Fruit fly (Drosophila melanogaster) whole organism, adult: ENCODE results near the gene alt.

Source experiments
- CG11617 ChIP-seq: fragments of 200-800 bp; sonication (Bioruptor generic); optimal IDR thresholded peaks from 2 replicates; lab custom pipeline; 2017; ENCODE audit warnings: mild to moderate bottlenecking, missing biosample characterization, missing genetic modification reagents, missing genetic modification characterization
- CG12768 ChIP-seq: fragments of 200-800 bp; sonication (Bioruptor generic); optimal IDR thresholded peaks from 2 replicates; lab custom pipeline; 2017; ENCODE audit warnings: missing biosample characterization, missing genetic modification characterization, mild to moderate bottlenecking, moderate library complexity, missing genetic modification reagents
- CG14711 ChIP-seq: fragments of 200-800 bp; sonication (Bioruptor generic); optimal IDR thresholded peaks from 2 replicates; lab custom pipeline; 2018; ENCODE audit warnings: missing biosample characterization, mild to moderate bottlenecking, missing genetic modification characterization, moderate library complexity
- CG1620 ChIP-seq: fragments of 200-800 bp; sonication (Bioruptor generic); optimal IDR thresholded peaks from 2 replicates; lab custom pipeline; 2016; ENCODE audit warnings: missing biosample characterization, missing genetic modification characterization
- CG33017 ChIP-seq: fragments of 200-800 bp; sonication (Bioruptor generic); optimal IDR thresholded peaks from 2 replicates; lab custom pipeline; 2018; ENCODE audit warnings: missing biosample characterization, mild to moderate bottlenecking, missing genetic modification characterization, moderate library complexity
- CG7045 ChIP-seq: fragments of 200-800 bp; sonication (Bioruptor generic); optimal IDR thresholded peaks from 2 replicates; lab custom pipeline; 2017; ENCODE audit warnings: missing biosample characterization, mild to moderate bottlenecking, missing genetic modification characterization
- CG7101 ChIP-seq: fragments of 200-800 bp; sonication (Bioruptor generic); optimal IDR thresholded peaks from 2 replicates; lab custom pipeline; 2018; ENCODE audit warnings: missing biosample characterization, mild to moderate bottlenecking, missing genetic modification characterization, moderate library complexity
- Clk ChIP-seq: fragments of 200-800 bp; sonication (Bioruptor generic); optimal IDR thresholded peaks from 2 replicates; lab custom pipeline; 2017; ENCODE audit warnings: missing biosample characterization, missing genetic modification characterization
- Crg-1 ChIP-seq: fragments of 200-800 bp; sonication (Bioruptor generic); optimal IDR thresholded peaks from 2 replicates; lab custom pipeline; 2016; ENCODE audit warnings: missing biosample characterization, missing genetic modification characterization
- Hr96 ChIP-seq: fragments of 200-800 bp; sonication (Bioruptor generic); optimal IDR thresholded peaks from 2 replicates; lab custom pipeline; 2016; ENCODE audit warnings: missing biosample characterization, missing genetic modification characterization
- Mnt ChIP-seq: fragments of 200-800 bp; sonication (Bioruptor generic); optimal IDR thresholded peaks from 2 replicates; lab custom pipeline; 2016; ENCODE audit warnings: missing biosample characterization, mild to moderate bottlenecking, missing genetic modification characterization
- bab1 ChIP-seq: fragments of 200-800 bp; sonication (Bioruptor generic); optimal IDR thresholded peaks from 3 replicates; lab custom pipeline; 2019; ENCODE audit warnings: missing biosample characterization, mild to moderate bottlenecking, missing genetic modification characterization, moderate library complexity
- cic ChIP-seq: fragments of 200-800 bp; sonication (Bioruptor generic); optimal IDR thresholded peaks from 2 replicates; lab custom pipeline; 2017; ENCODE audit warnings: missing biosample characterization, mild to moderate bottlenecking, missing genetic modification characterization, moderate library complexity
- cnc ChIP-seq, 2 experiments: fragments of >200 bp; optimal IDR thresholded peaks; 2 replicates each; lab custom pipeline; 2017
- kay ChIP-seq: fragments of 200-800 bp; sonication (Bioruptor generic); peaks from one replicate; lab custom pipeline; 2016; ENCODE audit warnings: missing biosample characterization, missing genetic modification characterization, borderline replicate concordance
- ovo ChIP-seq: fragments of 200-800 bp; sonication (Bioruptor generic); optimal IDR thresholded peaks from 2 replicates; lab custom pipeline; 2016; ENCODE audit warnings: missing biosample characterization, missing genetic modification characterization
- pad ChIP-seq: fragments of 200-800 bp; sonication (Bioruptor generic); optimal IDR thresholded peaks from 3 replicates; lab custom pipeline; 2017; ENCODE audit warnings: missing biosample characterization, missing genetic modification characterization, mild to moderate bottlenecking, moderate library complexity, missing genetic modification reagents
- tj ChIP-seq: fragments of 200-800 bp; sonication (Bioruptor generic); optimal IDR thresholded peaks from 3 replicates; lab custom pipeline; 2017; ENCODE audit warnings: missing biosample characterization, mild to moderate bottlenecking, missing genetic modification characterization, moderate library complexity
- toe ChIP-seq: fragments of 200-800 bp; sonication (Bioruptor generic); optimal IDR thresholded peaks from 2 replicates; lab custom pipeline; 2016; ENCODE audit warnings: missing biosample characterization, missing genetic modification characterization

The alt gene

DNA sequence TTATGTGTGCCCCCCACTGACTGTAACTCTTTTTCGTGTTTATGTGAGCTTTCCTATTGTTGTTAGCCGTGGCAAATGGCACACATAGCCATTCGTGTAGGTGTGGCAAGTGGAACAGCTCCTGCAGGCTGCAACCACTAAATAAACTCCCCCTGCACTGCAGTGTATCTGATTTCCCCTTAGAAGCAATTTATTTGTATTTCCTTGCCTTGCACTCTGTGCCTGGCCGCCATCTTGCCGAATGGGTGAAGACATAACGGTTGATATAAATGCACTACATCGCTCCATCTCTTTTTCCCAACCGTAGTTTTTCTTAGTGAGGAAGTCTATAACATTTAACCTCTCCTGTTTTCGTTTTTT, 15.5 kb downstream of the alt start:
- TF ChIP-seq cic (GFP tag; lab: Kevin White, UChicago) (no peak), pad (GFP tag; lab: Kevin White, UChicago) (no peak), CG33017 (tag; lab: Kevin White, UChicago) (no peak), Crg-1 (no peak), CG12768 (no peak), tj (GFP tag; lab: Kevin White, UChicago) (no peak), CG1620 (GFP tag; lab: Kevin White, UChicago) (no peak), Clk (GFP tag; lab: Kevin White, UChicago) (no peak)

DNA sequence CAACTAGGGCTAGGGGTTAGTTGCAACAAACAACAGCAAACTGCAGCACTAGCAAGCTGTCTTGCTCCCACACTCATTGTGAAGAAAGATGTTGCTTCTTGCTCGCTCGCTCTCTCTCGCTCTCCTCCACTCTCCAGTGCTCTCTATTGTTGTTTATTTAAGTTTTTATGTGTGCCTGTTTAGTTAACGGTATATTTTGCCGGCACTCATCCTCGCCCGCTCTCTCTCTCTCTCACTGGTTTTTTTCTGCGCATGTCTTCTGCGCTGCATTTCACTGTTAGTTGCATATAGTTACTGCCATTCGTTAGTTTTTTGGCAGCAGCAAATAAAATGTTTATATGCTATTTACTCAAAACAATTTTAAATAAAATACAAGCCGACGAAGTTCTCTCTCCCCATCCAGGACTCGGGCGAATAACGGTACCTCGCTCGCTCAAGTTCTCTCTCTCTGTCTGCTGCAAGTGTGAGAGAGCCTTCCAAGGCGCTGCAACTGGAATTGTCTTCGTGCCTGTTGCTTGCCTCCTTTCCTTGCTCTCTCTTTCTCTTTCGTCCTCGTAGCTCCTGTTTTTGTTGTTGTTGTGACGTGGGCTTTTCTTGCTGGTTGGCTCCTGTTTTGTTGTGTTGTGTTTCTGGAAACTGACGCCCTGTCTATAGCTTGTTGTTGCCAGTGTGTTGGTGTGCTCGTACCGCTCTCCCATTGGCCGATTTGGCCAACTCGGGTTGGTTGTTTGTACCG, 16.1 kb downstream of the alt start:
- TF ChIP-seq Clk (GFP tag; lab: Kevin White, UChicago) (no peak), cnc (optimal IDR thresholded peaks at IDR 0.05; lab: Kevin White, UChicago) (no peak), CG12768 (no peak), ovo (no peak)

DNA sequence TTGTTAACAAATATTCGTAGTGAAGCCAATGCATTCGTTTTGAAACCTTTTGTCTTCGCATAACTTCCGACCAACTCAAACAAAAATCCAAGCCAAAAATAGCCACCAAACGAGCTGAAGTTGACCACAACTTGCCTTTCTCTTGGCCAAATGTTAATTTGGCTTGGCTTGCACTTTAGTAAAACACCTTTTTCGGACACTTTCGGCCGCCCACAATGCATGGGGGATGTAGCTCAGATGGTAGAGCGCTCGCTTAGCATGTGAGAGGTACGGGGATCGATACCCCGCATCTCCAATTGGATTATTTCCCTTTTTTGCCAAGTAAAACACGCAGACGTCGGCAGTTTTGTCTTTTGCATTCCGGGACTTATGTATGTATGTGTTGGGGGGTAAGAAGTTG, 25.4 kb downstream of the alt start:
- TF ChIP-seq CG12768 (no peak), bab1 (GFP tag; lab: Kevin White, UChicago) (peak; percentile 17), Mnt (GFP tag; lab: Kevin White, UChicago) (no peak), tj (GFP tag; lab: Kevin White, UChicago) (peak; percentile 70)

DNA sequence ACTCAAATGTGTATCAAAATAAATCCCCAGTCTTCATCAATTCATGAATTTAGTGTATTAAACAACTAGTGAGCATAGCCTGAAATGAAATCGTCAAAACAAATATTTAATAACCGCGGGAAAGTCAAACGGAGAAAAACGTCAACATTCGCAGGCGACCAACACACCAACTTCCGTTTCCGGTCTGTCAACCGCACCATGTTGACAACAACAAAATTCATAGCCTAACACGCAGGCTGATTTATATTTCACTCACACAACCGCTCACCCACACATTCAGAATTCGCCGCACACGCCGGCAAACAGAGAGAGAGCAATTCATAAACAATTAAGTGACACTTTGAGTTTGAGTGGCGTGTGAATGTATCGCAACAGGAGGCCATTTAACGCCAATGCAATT, 27.3 kb downstream of the alt start:
- TF ChIP-seq pad (GFP tag; lab: Kevin White, UChicago) (no peak), toe (GFP tag; lab: Kevin White, UChicago) (no peak), Hr96 (GFP tag; lab: Kevin White, UChicago) (no peak), CG14711 (no peak), Clk (GFP tag; lab: Kevin White, UChicago) (no peak), CG12768 (no peak), Mnt (GFP tag; lab: Kevin White, UChicago) (no peak), tj (GFP tag; lab: Kevin White, UChicago) (no peak), CG11617 (GFP tag; lab: Kevin White, UChicago) (no peak), CG1620 (GFP tag; lab: Kevin White, UChicago) (no peak), CG7101 (tag; lab: Kevin White, UChicago) (no peak)

DNA sequence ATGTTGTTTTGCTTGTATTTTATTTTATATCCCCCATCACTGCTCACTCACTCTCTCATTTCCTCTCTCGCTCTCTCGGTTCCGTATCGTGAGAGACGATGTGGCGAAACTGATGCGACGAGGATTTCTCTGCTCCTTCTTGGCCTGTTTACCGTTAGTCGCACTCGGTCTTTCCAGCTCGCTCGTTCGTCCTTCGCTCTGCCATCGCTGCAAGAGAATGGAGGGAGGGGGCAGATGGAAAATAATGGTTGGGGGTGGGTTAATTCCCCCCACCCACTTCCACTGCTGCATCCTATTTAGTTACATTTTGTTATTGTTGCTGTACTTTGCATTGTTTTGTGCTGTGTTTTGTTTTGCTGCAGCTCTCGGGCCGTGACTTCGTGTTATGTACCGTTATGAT, 28.4 kb downstream of the alt start:
- TF ChIP-seq CG11617 (GFP tag; lab: Kevin White, UChicago) (no peak), CG12768 (no peak), CG7101 (tag; lab: Kevin White, UChicago) (no peak), CG33017 (tag; lab: Kevin White, UChicago) (no peak), cnc (optimal IDR thresholded peaks at IDR 0.05; lab: Kevin White, UChicago) (no peak), CG1620 (GFP tag; lab: Kevin White, UChicago) (no peak), CG7045 (GFP tag; lab: Kevin White, UChicago) (no peak), toe (GFP tag; lab: Kevin White, UChicago) (no peak), tj (GFP tag; lab: Kevin White, UChicago) (no peak)

DNA sequence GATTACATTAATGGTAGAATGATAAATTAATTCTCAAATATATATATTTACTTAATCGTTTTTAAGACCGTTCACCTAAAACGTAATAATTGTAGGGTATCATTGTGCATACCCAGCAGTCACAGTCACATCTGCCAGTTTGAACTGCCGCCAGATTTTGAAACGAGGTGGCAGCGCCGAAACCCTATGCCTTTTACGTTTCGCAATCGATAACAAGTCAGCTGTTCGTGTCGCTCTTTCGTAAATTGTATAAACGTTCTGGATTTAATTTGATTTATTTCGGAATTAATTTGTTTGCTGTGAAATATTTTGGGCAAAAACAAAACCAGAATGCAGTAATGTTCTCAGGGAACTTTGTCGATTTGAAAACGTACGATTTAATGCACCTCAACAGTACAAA, 34.9 kb downstream of the alt start, which contains the start of gene CG14322:
CG14322 (plus strand) TSS at position 236 of the 400 bp plus-strand sequence.
- TF ChIP-seq bab1 (GFP tag; lab: Kevin White, UChicago) = peak; percentile 19
- peak; percentile 30 for TF ChIP-seq toe (GFP tag; lab: Kevin White, UChicago)
- peak; percentile 10 for TF ChIP-seq CG14711
- TF ChIP-seq cnc (optimal IDR thresholded peaks at IDR 0.05; lab: Kevin White, UChicago) = no peak

DNA sequence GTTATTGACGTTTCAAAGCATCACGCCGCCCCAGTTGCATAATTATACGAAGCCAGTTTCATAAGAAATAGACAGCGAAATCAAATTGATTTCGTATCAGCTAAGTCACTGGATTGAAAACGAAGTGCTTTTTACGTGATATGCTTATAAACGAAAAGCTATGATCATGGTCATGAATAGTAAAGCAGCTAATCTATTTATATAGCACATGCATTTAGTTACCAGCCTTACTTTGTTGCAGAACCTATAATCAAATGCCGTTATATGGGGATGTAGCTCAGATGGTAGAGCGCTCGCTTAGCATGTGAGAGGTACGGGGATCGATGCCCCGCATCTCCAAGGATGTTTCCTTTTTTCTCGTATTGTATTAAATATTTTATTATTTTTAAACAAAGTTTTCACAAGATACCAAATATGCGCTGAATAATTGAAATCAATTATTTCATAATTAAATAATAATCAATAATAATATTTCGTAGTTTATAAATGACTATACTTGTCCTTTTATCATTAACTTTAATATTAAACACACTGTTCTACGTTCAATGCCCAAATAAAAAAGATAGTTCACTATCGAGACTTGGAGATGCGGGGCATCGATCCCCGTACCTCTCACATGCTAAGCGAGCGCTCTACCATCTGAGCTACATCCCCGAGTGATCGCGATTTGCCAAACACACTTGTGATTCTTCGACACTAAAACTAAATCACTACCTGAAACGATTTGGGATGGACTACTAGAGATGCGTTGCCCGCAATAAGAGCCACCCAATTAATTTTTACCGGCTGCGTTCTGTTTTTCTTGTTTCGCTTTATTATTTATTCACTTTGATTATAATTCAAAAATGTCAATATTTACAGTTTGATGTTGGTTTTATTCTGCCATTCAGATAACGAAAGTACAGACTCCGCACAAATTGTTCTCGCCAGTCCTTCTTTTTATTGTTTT, 35.9 kb downstream of the alt start:
- no peak for TF ChIP-seq CG14711
- peak; percentile 22 for TF ChIP-seq bab1 (GFP tag; lab: Kevin White, UChicago)

DNA sequence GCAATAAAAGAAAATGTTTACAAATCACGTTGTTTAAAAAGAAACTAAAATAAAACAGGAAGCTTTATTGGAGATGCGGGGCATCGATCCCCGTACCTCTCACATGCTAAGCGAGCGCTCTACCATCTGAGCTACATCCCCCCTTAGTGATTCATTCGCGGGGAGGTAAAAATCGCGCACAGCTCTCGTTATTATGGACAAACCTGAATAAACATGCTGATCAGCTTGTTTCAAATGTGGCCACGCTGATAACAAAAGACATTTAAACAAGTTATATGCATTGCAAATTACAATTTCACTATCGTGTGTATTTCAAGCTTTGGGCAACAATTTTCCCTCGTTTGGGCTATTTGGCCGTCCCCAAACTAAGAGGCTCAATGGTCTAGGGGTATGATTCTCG, 37.1 kb downstream of the alt start:
- TF ChIP-seq ovo = no peak
- TF ChIP-seq kay = peak; percentile 82
- TF ChIP-seq bab1 (GFP tag; lab: Kevin White, UChicago) = peak; percentile 41
- TF ChIP-seq tj (GFP tag; lab: Kevin White, UChicago) = peak; percentile 50
